Worm (Caenorhabditis elegans) whole organism, L3 larva: Measurements from ENCODE around the gene nas-10.

ENCODE experiments used
- elt-2 ChIP-seq: sonication (generic microtip); optimal IDR thresholded peaks from 2 replicates; lab custom pipeline; 2016; ENCODE audit warnings: missing genetic modification reagents, mild to moderate bottlenecking, missing genetic modification characterization, missing compliant biosample characterization
- fos-1 ChIP-seq: fragments of 150-350 bp; optimal IDR thresholded peaks from 2 replicates; lab custom pipeline; 2014; ENCODE audit warnings: missing biosample characterization, missing genetic modification characterization

ce11 chrX:10992177-10992576 is 28.9 kb upstream of the nas-10 start, which contains the start of gene ver-3:
- TF ChIP-seq elt-2 (tag; lab: Kevin White, UChicago) (no peak), fos-1 (tag; lab: Kevin White, UChicago) (no peak)
